Fruit fly (Drosophila melanogaster) whole organism: ENCODE measurements around the gene Hpf1.

Source experiments
- CG8478 ChIP-seq: fragments of >200 bp; optimal IDR thresholded peaks from 2 replicates; lab custom pipeline; 2018; ENCODE audit warnings: inconsistent platforms
- Dll ChIP-seq: fragments of >200 bp; optimal IDR thresholded peaks from 2 replicates; lab custom pipeline; 2017
- EcR ChIP-seq, 2 experiments: fragments of >200 bp; optimal IDR thresholded peaks; 2 replicates each; lab custom pipeline; 2017; ENCODE audit warnings: missing biosample characterization in 2 of 2, missing genetic modification characterization in 2 of 2, missing genetic modification reagents in 2 of 2
- pan ChIP-seq: fragments of >200 bp; optimal IDR thresholded peaks from 2 replicates; lab custom pipeline; 2017
- psq ChIP-seq: fragments of >200 bp; optimal IDR thresholded peaks from 2 replicates; lab custom pipeline; 2017
- usp ChIP-seq: fragments of >200 bp; optimal IDR thresholded peaks from 2 replicates; lab custom pipeline; 2017; ENCODE audit warnings: missing biosample characterization, missing genetic modification characterization, mixed read lengths

The Hpf1 gene

DNA sequence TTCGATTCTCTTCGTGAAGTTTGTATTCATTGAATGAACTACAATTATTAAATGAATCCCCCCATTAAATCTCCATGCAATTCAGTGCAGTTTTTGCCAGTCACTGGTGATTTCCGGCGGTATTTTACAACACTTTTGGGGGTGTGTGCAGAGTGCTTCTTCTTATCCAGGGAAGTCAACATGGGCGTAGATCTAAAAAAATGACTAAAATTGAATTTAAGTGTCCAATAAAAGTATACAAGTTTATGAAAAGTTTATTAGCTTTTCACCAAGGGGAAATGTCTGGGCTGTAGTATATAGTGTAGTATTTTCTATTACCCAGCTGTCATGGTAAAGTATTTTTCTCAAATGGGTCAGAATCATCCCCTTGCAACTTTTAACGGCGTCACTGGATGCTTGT, at the start of gene Hpf1:
Gene Hpf1 (plus strand): TSS at position 383 of the 400 bp plus-strand sequence.
- TF ChIP-seq usp (GFP tag; lab: Kevin White, UChicago) (no peak), Dll (lab: Kevin White, UChicago) (no peak), pan (lab: Kevin White, UChicago) (no peak), CG8478 (lab: Kevin White, UChicago) (no peak), psq (lab: Kevin White, UChicago) (no peak), EcR (GFP tag; optimal IDR thresholded peaks at IDR 0.05; lab: Kevin White, UChicago) (no peak)

DNA sequence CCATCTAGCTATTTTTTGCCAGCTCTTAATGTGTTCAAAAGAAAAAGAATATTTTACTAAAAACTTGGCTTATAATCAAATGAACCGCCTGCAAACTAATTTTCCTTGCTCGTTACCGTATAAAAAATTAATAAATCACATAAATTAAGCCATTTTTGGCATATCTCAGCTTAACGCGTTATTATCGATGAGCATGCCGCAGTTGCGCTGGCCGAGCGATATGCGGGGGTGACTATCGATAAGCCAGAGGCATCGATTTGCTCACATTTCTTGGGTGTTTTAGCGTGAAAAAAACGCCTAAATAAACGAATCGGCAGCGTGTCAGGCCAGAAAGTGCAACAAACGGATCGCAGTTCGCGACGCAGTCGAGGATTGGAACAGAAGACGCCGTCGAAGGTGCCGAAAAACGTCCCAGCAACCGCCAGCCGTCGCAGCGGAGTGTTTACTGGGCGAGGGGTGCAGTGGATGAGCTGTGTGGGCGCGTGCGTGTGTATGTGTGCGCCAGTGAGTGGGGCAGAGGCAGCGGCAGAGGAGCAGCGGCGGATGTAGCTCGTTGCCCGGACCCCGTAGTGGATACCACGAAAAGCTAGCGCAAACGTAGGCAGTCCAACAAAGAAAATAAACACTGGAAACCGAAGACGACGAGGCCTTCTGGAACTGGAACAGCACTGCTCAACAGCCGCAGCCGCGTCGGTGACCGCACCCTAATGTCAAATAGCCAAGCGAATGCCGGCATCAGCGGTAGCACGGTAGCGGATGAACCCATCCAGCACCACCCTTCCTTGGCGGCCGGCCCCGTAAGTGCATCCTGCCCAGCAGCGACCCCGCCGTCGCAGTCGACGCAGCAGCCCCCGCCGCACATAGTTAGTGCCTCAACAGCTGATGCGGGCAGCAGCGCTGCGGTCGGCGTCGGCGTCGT, 49.1 kb upstream of the Hpf1 start, which contains the start of the genes Sym and Madm:
Gene Sym (minus strand): TSS at position 199 of the 919 bp plus-strand sequence.
Gene Madm (plus strand): TSS at position 233 of the 919 bp plus-strand sequence.
- TF ChIP-seq usp (GFP tag; lab: Kevin White, UChicago), result no peak
- no peak for TF ChIP-seq psq (lab: Kevin White, UChicago)
- no peak for TF ChIP-seq CG8478 (lab: Kevin White, UChicago)
- no peak for TF ChIP-seq EcR (GFP tag; optimal IDR thresholded peaks at IDR 0.05; lab: Kevin White, UChicago)
- no peak for TF ChIP-seq Dll (lab: Kevin White, UChicago)
- no peak for TF ChIP-seq pan (lab: Kevin White, UChicago)

DNA sequence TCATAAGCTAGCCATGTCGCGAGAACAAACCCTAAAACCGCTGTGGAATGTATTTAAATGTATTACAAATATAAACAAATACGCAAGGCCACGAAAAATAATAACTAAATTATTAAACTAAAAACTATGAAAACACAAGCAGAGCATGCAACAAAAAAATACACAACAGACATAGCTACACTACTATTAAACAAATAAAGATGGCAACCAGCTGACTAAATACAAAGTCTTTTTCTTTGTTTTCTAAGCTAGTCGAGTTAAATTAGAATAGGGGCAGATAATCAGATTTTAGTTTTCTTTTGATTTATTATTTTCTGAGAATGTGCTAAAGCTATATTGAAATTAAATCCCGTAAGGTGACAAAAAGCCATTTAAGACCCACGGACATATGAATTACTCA, 45.0 kb upstream of the Hpf1 start:
- no peak for TF ChIP-seq EcR (GFP tag; optimal IDR thresholded peaks at IDR 0.05; lab: Kevin White, UChicago)
- no peak for TF ChIP-seq Dll (lab: Kevin White, UChicago)
- TF ChIP-seq CG8478 (lab: Kevin White, UChicago), result no peak
- no peak for TF ChIP-seq usp (GFP tag; lab: Kevin White, UChicago)
- TF ChIP-seq psq (lab: Kevin White, UChicago), result no peak
- no peak for TF ChIP-seq pan (lab: Kevin White, UChicago)

dm6 chr3R:5754594-5754993, 37.1 kb upstream of the Hpf1 start, which contains the start of gene Dcps:
TSS of gene Dcps (minus strand) at chr3R:5754774.
- TF ChIP-seq pan (lab: Kevin White, UChicago) (no peak), psq (lab: Kevin White, UChicago) (no peak), EcR (GFP tag; optimal IDR thresholded peaks at IDR 0.05; lab: Kevin White, UChicago) (no peak), Dll (lab: Kevin White, UChicago) (no peak), usp (GFP tag; lab: Kevin White, UChicago) (no peak), CG8478 (lab: Kevin White, UChicago) (no peak)

- no peak for TF ChIP-seq EcR (GFP tag; optimal IDR thresholded peaks at IDR 0.05; lab: Kevin White, UChicago)
- TF ChIP-seq usp (GFP tag; lab: Kevin White, UChicago), result no peak
- TF ChIP-seq psq (lab: Kevin White, UChicago), result no peak
- TF ChIP-seq pan (lab: Kevin White, UChicago), result no peak
- no peak for TF ChIP-seq Dll (lab: Kevin White, UChicago)
- TF ChIP-seq CG8478 (lab: Kevin White, UChicago), result no peak
These were observed 33.0 kb upstream of the Hpf1 start, which contains the start of gene Sec8 for dm6 chr3R:5758624-5759209. TSS of gene Sec8 (minus strand) at chr3R:5758997.

dm6 chr3R:5760980-5761379, 30.7 kb upstream of the Hpf1 start:
- TF ChIP-seq Dll (lab: Kevin White, UChicago), result no peak
- TF ChIP-seq CG8478 (lab: Kevin White, UChicago), result no peak
- TF ChIP-seq EcR (GFP tag; optimal IDR thresholded peaks at IDR 0.05; lab: Kevin White, UChicago), result no peak
- no peak for TF ChIP-seq usp (GFP tag; lab: Kevin White, UChicago)
- no peak for TF ChIP-seq pan (lab: Kevin White, UChicago)
- TF ChIP-seq psq (lab: Kevin White, UChicago), result no peak

DNA sequence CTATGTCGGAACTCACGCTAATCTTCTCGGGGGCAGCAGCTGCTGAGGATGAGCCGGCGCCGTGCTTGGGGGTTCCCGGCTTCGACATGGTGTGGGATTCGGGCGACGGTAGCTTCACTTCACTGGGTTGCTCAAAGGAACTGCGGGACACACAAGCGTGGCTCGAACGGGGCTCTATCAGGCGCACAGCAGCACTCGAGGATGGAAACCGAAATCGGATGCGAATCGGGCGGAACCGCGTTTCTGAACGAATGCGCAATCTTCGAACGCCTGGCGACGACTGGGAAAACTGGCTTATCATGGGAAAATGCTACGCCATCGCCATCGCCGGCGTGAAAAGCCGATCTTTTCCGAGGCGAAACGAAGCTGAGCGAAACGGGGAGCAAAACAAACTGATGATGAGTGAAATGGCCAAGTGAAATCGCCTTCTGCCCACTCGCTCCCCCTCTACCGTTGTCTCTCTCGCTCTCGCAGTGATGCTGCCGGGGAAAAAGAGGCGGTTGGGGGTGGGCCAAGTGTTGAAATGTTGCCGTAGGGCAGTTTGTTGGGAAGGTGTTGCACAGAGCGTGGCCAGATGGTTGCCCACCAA, 20.0 kb upstream of the Hpf1 start:
- TF ChIP-seq EcR (GFP tag; optimal IDR thresholded peaks at IDR 0.05; lab: Kevin White, UChicago), result no peak
- no peak for TF ChIP-seq pan (lab: Kevin White, UChicago)
- TF ChIP-seq CG8478 (lab: Kevin White, UChicago), result no peak
- TF ChIP-seq usp (GFP tag; lab: Kevin White, UChicago), result no peak
- no peak for TF ChIP-seq psq (lab: Kevin White, UChicago)
- no peak for TF ChIP-seq Dll (lab: Kevin White, UChicago)

dm6 chr3R:5772433-5772832, 19.2 kb upstream of the Hpf1 start:
- TF ChIP-seq usp (GFP tag; lab: Kevin White, UChicago) (no peak), CG8478 (lab: Kevin White, UChicago) (no peak), pan (lab: Kevin White, UChicago) (no peak), EcR (GFP tag; optimal IDR thresholded peaks at IDR 0.05; lab: Kevin White, UChicago) (no peak), psq (lab: Kevin White, UChicago) (no peak), Dll (lab: Kevin White, UChicago) (no peak)

DNA sequence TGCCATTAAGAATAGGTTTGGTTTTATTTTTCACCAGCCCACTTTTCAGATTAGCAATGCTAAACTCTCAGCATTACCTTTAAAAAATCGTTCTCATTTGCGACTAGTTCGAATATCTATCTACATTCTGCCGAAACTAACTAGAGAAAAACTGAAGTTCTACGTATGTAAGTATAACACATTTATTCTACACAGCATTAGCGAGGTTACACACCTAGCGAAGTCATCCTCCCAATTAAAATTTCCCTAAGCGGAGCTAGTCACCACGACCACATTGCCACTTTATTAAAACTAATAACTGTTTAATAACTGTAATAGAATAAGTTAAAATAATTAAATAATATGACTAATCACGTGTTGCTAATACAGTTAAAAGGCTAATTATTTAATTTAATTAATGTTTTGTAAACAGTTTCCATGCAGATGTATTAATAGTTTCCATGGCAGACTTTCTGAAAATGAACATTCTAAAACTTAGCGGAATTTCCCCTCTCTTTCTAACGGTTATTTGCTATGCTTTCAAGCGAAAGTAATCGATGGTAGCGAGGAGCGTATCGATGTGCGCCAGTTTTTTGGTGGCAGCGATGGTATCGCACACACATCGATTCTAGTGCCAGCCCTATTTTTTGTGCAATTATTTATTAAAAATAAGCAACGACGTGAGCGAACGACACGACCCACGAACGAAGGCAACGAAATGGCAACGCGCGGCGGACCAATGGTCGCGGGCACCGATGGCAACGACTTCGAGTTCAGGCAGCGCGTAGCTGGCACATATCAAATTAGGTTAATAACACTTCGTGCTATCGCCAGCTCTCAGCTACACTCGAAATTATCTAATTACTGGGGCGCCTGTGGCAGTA, 12.7 kb upstream of the Hpf1 start, which contains the start of gene jagn:
Gene jagn (plus strand): TSS at position 585 of the 863 bp plus-strand sequence.
- TF ChIP-seq psq (lab: Kevin White, UChicago), result no peak
- no peak for TF ChIP-seq usp (GFP tag; lab: Kevin White, UChicago)
- TF ChIP-seq pan (lab: Kevin White, UChicago), result no peak
- TF ChIP-seq CG8478 (lab: Kevin White, UChicago), result no peak
- TF ChIP-seq Dll (lab: Kevin White, UChicago), result peak; percentile 65
